Fruit fly (Drosophila melanogaster) whole organism, wandering third instar larva: ENCODE data around the gene GatA.

Source experiments
- Dfd ChIP-seq: fragments of >200 bp; optimal IDR thresholded peaks from 2 replicates; lab custom pipeline; 2017; ENCODE audit warnings: missing biosample characterization, missing genetic modification characterization
- Mio ChIP-seq: sonication (Bioruptor generic); optimal IDR thresholded peaks from 2 replicates; lab custom pipeline; 2016; ENCODE audit warnings: missing biosample characterization, missing genetic modification characterization
- OdsH ChIP-seq: fragments of 200-800 bp; sonication (Bioruptor generic); optimal IDR thresholded peaks from 2 replicates; lab custom pipeline; 2016; ENCODE audit warnings: missing biosample characterization, mild to moderate bottlenecking, missing genetic modification characterization
- brk ChIP-seq: fragments of 200-800 bp; sonication (Bioruptor generic); optimal IDR thresholded peaks from 2 replicates; lab custom pipeline; 2016; ENCODE audit warnings: missing biosample characterization, mild to moderate bottlenecking, missing genetic modification characterization
- h ChIP-seq: fragments of 200-800 bp; sonication (Bioruptor generic); optimal IDR thresholded peaks from 3 replicates; lab custom pipeline; 2016; ENCODE audit warnings: missing biosample characterization, mild to moderate bottlenecking, missing genetic modification characterization
- psq ChIP-seq: fragments of 200-800 bp; sonication (Bioruptor generic); optimal IDR thresholded peaks from 3 replicates; lab custom pipeline; 2017; ENCODE audit warnings: missing biosample characterization, mild to moderate bottlenecking, missing genetic modification characterization, moderate library complexity
- sage ChIP-seq: fragments of 200-800 bp; sonication (Bioruptor generic); optimal IDR thresholded peaks from 2 replicates; lab custom pipeline; 2016; ENCODE audit warnings: missing biosample characterization, mild to moderate bottlenecking, missing genetic modification characterization
- usp ChIP-seq: fragments of >200 bp; optimal IDR thresholded peaks from 2 replicates; lab custom pipeline; 2017; ENCODE audit warnings: missing biosample characterization, missing genetic modification characterization
- woc ChIP-seq: sonication (Bioruptor generic); optimal IDR thresholded peaks from 2 replicates; lab custom pipeline; 2016; ENCODE audit warnings: missing biosample characterization, mild to moderate bottlenecking, missing genetic modification characterization

- TF ChIP-seq Dfd (GFP tag; lab: Kevin White, UChicago) (no peak), psq (GFP tag; lab: Kevin White, UChicago) (no peak), OdsH (no peak), usp (GFP tag; lab: Kevin White, UChicago) (no peak), sage (GFP tag; lab: Kevin White, UChicago) (no peak), h (GFP tag; lab: Kevin White, UChicago) (no peak), Mio (GFP tag; lab: Kevin White, UChicago) (no peak), woc (GFP tag; lab: Kevin White, UChicago) (no peak), brk (GFP tag; lab: Kevin White, UChicago) (no peak)
These were observed 35.5 kb downstream of the GatA start for dm6 chr3R:18993159-18993558.
